Fruit fly (Drosophila melanogaster) whole organism, pupa: ENCODE data around the gene ebo.

Experiments used
- CG10348 ChIP-seq: fragments of 200-800 bp; sonication (Bioruptor generic); IDR thresholded peaks from 2 replicates; pipeline ENCODE4 v1.3.6; 2022; ENCODE audit warnings: missing biosample characterization, missing genetic modification characterization
- CG12605 ChIP-seq: fragments of 200-800 bp; sonication (Bioruptor generic); IDR thresholded peaks from 2 replicates; pipeline ENCODE4 v1.3.6; 2022; ENCODE audit warnings: missing biosample characterization, missing genetic modification characterization
- CG13204 ChIP-seq: fragments of 200-800 bp; sonication (Bioruptor generic); optimal IDR thresholded peaks from 2 replicates; lab custom pipeline; 2018; ENCODE audit warnings: missing biosample characterization, mild to moderate bottlenecking, missing genetic modification characterization, moderate library complexity
- CG14655 ChIP-seq: fragments of 200-800 bp; sonication (Bioruptor generic); optimal IDR thresholded peaks from 3 replicates; lab custom pipeline; 2017; ENCODE audit warnings: mild to moderate bottlenecking, missing biosample characterization, missing genetic modification reagents, missing genetic modification characterization
- CG15710 ChIP-seq: fragments of 200-800 bp; sonication (Bioruptor generic); optimal IDR thresholded peaks from 2 replicates; lab custom pipeline; 2018; ENCODE audit warnings: missing biosample characterization, mild to moderate bottlenecking, missing genetic modification characterization, moderate library complexity
- CG17806 ChIP-seq: fragments of 200-800 bp; sonication (Bioruptor generic); optimal IDR thresholded peaks from 2 replicates; lab custom pipeline; 2018; ENCODE audit warnings: missing biosample characterization, mild to moderate bottlenecking, missing genetic modification characterization, moderate library complexity
- CG32121 ChIP-seq: fragments of 200-800 bp; sonication (Bioruptor generic); IDR thresholded peaks from 2 replicates; pipeline ENCODE4 v1.3.6; 2022; ENCODE audit warnings: missing biosample characterization, missing genetic modification characterization
- CG34367 ChIP-seq: fragments of 200-800 bp; sonication (Bioruptor generic); optimal IDR thresholded peaks from 2 replicates; lab custom pipeline; 2018; ENCODE audit warnings: missing biosample characterization, mild to moderate bottlenecking, missing genetic modification characterization
- CG4496 ChIP-seq: fragments of 200-800 bp; sonication (Bioruptor generic); IDR thresholded peaks from 3 replicates; pipeline ENCODE4 v1.3.6; 2022; ENCODE audit warnings: missing biosample characterization, missing genetic modification characterization
- CG8159 ChIP-seq: fragments of 200-800 bp; sonication (Bioruptor generic); optimal IDR thresholded peaks from 3 replicates; lab custom pipeline; 2018; ENCODE audit warnings: missing biosample characterization, mild to moderate bottlenecking, missing genetic modification characterization, moderate library complexity
- CG8301 ChIP-seq: fragments of 200-800 bp; sonication (Bioruptor generic); optimal IDR thresholded peaks from 2 replicates; lab custom pipeline; 2018; ENCODE audit warnings: missing biosample characterization, mild to moderate bottlenecking, missing genetic modification characterization
- CG9948 ChIP-seq: fragments of 200-800 bp; sonication (Bioruptor generic); optimal IDR thresholded peaks from 2 replicates; lab custom pipeline; 2018; ENCODE audit warnings: missing biosample characterization, mild to moderate bottlenecking, missing genetic modification characterization, moderate library complexity
- D1 ChIP-seq: fragments of 200-800 bp; sonication (Bioruptor generic); optimal IDR thresholded peaks from 2 replicates; lab custom pipeline; 2018; ENCODE audit warnings: missing biosample characterization, mild to moderate bottlenecking, missing genetic modification characterization, moderate library complexity
- EcR ChIP-seq: fragments of 200-800 bp; sonication (Bioruptor generic); optimal IDR thresholded peaks from 3 replicates; lab custom pipeline; 2019; ENCODE audit warnings: missing biosample characterization, missing genetic modification characterization, mild to moderate bottlenecking, moderate library complexity, missing genetic modification reagents
- Ets98B ChIP-seq: fragments of 200-800 bp; sonication (Bioruptor generic); IDR thresholded peaks from 2 replicates; pipeline ENCODE4 v1.3.6; 2022; ENCODE audit warnings: missing biosample characterization, missing genetic modification characterization
- Pif1A ChIP-seq: fragments of 200-800 bp; sonication (Bioruptor generic); optimal IDR thresholded peaks from 3 replicates; lab custom pipeline; 2016; ENCODE audit warnings: missing biosample characterization, missing genetic modification characterization
- Pif1B ChIP-seq: fragments of 200-800 bp; sonication (Bioruptor generic); optimal IDR thresholded peaks from 3 replicates; lab custom pipeline; 2016; ENCODE audit warnings: missing biosample characterization, missing genetic modification characterization
- Snoo ChIP-seq: fragments of 200-800 bp; sonication (Bioruptor generic); optimal IDR thresholded peaks from 3 replicates; lab custom pipeline; 2017; ENCODE audit warnings: missing biosample characterization, mild to moderate bottlenecking, missing genetic modification characterization, inconsistent platforms
- fd96Ca ChIP-seq: fragments of 200-800 bp; sonication (Bioruptor generic); IDR thresholded peaks from 3 replicates; pipeline ENCODE4 v1.3.6; 2022; ENCODE audit warnings: missing biosample characterization, missing genetic modification characterization
- gl ChIP-seq: fragments of 200-800 bp; sonication (Bioruptor generic); optimal IDR thresholded peaks from 2 replicates; lab custom pipeline; 2018; ENCODE audit warnings: missing biosample characterization, mild to moderate bottlenecking, missing genetic modification characterization
- rn ChIP-seq: fragments of 200-800 bp; sonication (Bioruptor generic); IDR thresholded peaks from 2 replicates; pipeline ENCODE4 v1.3.6; 2022; ENCODE audit warnings: missing biosample characterization, missing genetic modification characterization

ebo gene

dm6 chrX:521683-522082, 45.3 kb upstream of the ebo start:
- TF ChIP-seq Snoo (tag; lab: Kevin White, UChicago): no peak
- TF ChIP-seq D1 (tag; lab: Kevin White, UChicago): no peak
- no peak for TF ChIP-seq CG34367 (tag; lab: Kevin White, UChicago)
- no peak for TF ChIP-seq CG32121 (GFP tag; lab: Robert Waterston, UW)
- TF ChIP-seq CG9948 (tag; lab: Kevin White, UChicago): no peak

dm6 chrX:520215-520861, 44.0 kb upstream of the ebo start:
- no peak for TF ChIP-seq CG14655
- TF ChIP-seq EcR (GFP tag; lab: Kevin White, UChicago): peak; percentile 33
- TF ChIP-seq gl (tag; lab: Kevin White, UChicago): no peak
- no peak for TF ChIP-seq CG17806 (tag; lab: Kevin White, UChicago)
- no peak for TF ChIP-seq Snoo (tag; lab: Kevin White, UChicago)
- no peak for TF ChIP-seq CG13204 (GFP tag; lab: Kevin White, UChicago)
- TF ChIP-seq, all 21 proteins: peak for 1

dm6 chrX:518858-519257, 42.5 kb upstream of the ebo start:
- TF ChIP-seq rn (GFP tag; lab: Robert Waterston, UW) (no peak), CG15710 (tag; lab: Kevin White, UChicago) (no peak), Ets98B (GFP tag; lab: Robert Waterston, UW) (no peak), CG4496 (GFP tag; lab: Robert Waterston, UW) (no peak), gl (tag; lab: Kevin White, UChicago) (no peak), CG8301 (no peak), CG8159 (tag; lab: Kevin White, UChicago) (no peak), CG10348 (GFP tag; lab: Robert Waterston, UW) (no peak)

- no peak for TF ChIP-seq CG12605 (GFP tag; lab: Robert Waterston, UW)
- no peak for TF ChIP-seq CG8159 (tag; lab: Kevin White, UChicago)
- TF ChIP-seq CG15710 (tag; lab: Kevin White, UChicago): no peak
- no peak for TF ChIP-seq Snoo (tag; lab: Kevin White, UChicago)
- TF ChIP-seq Pif1B (GFP tag; lab: Kevin White, UChicago): no peak
These were observed 39.3 kb upstream of the ebo start for dm6 chrX:515676-516075.

dm6 chrX:512527-512926, 36.1 kb upstream of the ebo start:
- no peak for TF ChIP-seq CG4496 (GFP tag; lab: Robert Waterston, UW)
- no peak for TF ChIP-seq Pif1B (GFP tag; lab: Kevin White, UChicago)
- no peak for TF ChIP-seq EcR (GFP tag; lab: Kevin White, UChicago)
- no peak for TF ChIP-seq CG8159 (tag; lab: Kevin White, UChicago)
- no peak for TF ChIP-seq CG17806 (tag; lab: Kevin White, UChicago)
- TF ChIP-seq D1 (tag; lab: Kevin White, UChicago): no peak
- TF ChIP-seq rn (GFP tag; lab: Robert Waterston, UW): no peak
- TF ChIP-seq CG9948 (tag; lab: Kevin White, UChicago): no peak
- TF ChIP-seq fd96Ca (GFP tag; lab: Robert Waterston, UW): no peak
- no peak for TF ChIP-seq gl (tag; lab: Kevin White, UChicago)
- no peak for TF ChIP-seq CG15710 (tag; lab: Kevin White, UChicago)
- TF ChIP-seq CG10348 (GFP tag; lab: Robert Waterston, UW): no peak
- TF ChIP-seq CG14655: no peak

dm6 chrX:510528-510927, 34.1 kb upstream of the ebo start:
- TF ChIP-seq CG9948 (tag; lab: Kevin White, UChicago): no peak
- TF ChIP-seq Pif1B (GFP tag; lab: Kevin White, UChicago): no peak
- TF ChIP-seq gl (tag; lab: Kevin White, UChicago): no peak
- no peak for TF ChIP-seq Pif1A (GFP tag; lab: Kevin White, UChicago)
- TF ChIP-seq CG12605 (GFP tag; lab: Robert Waterston, UW): no peak
- no peak for TF ChIP-seq Ets98B (GFP tag; lab: Robert Waterston, UW)
- TF ChIP-seq CG14655: no peak
- no peak for TF ChIP-seq CG8301
- no peak for TF ChIP-seq CG17806 (tag; lab: Kevin White, UChicago)
- TF ChIP-seq rn (GFP tag; lab: Robert Waterston, UW): no peak
- TF ChIP-seq CG34367 (tag; lab: Kevin White, UChicago): no peak
- TF ChIP-seq CG8159 (tag; lab: Kevin White, UChicago): no peak
- no peak for TF ChIP-seq CG15710 (tag; lab: Kevin White, UChicago)
- no peak for TF ChIP-seq D1 (tag; lab: Kevin White, UChicago)
- TF ChIP-seq fd96Ca (GFP tag; lab: Robert Waterston, UW): no peak
- no peak for TF ChIP-seq EcR (GFP tag; lab: Kevin White, UChicago)
- no peak for TF ChIP-seq CG32121 (GFP tag; lab: Robert Waterston, UW)
- no peak for TF ChIP-seq CG13204 (GFP tag; lab: Kevin White, UChicago)

- no peak for TF ChIP-seq CG34367 (tag; lab: Kevin White, UChicago)
- peak; percentile 65 for TF ChIP-seq EcR (GFP tag; lab: Kevin White, UChicago)
- TF ChIP-seq fd96Ca (GFP tag; lab: Robert Waterston, UW): no peak
- TF ChIP-seq CG10348 (GFP tag; lab: Robert Waterston, UW): no peak
- TF ChIP-seq CG13204 (GFP tag; lab: Kevin White, UChicago): no peak
- TF ChIP-seq CG15710 (tag; lab: Kevin White, UChicago): no peak
- TF ChIP-seq Ets98B (GFP tag; lab: Robert Waterston, UW): no peak
- no peak for TF ChIP-seq Pif1A (GFP tag; lab: Kevin White, UChicago)
These were observed 32.7 kb upstream of the ebo start, which contains the start of gene arg for dm6 chrX:509117-509516. TSS of gene arg (plus strand) at chrX:509435.
